Worm (Caenorhabditis elegans) whole organism, young adult: ENCODE measurements around the gene Y38F1A.7.
"Not testable (repeated sequence)": the region's sequence is repeated elsewhere in the genome, so short reads cannot be mapped to it uniquely, and the experiment has no call there.

Source experiments
- cebp-2 ChIP-seq: fragments of 200-800 bp; sonication (Bioruptor generic); IDR thresholded peaks from 2 replicates; pipeline ENCODE4 v1.3.6; 2022; ENCODE audit warnings: missing genetic modification characterization, missing compliant biosample characterization
- nfya-1 ChIP-seq: sonication (generic microtip); optimal IDR thresholded peaks from 2 replicates; lab custom pipeline; 2017; ENCODE audit warnings: antibody characterized with exemption, missing compliant biosample characterization, missing genetic modification characterization, borderline replicate concordance; ENCODE audit not compliant: insufficient read depth
- snpc-4 ChIP-seq, 5 experiments: fragments of 150-350 bp in 1 of 5; sonication (generic microtip) in 4 of 5; optimal IDR thresholded peaks; 2 replicates each; lab custom pipeline; 2014 to 2018; ENCODE audit warnings: missing genetic modification characterization in 5 of 5, missing biosample characterization in 3 of 5, antibody characterized with exemption in 2 of 5, mild to moderate bottlenecking in 2 of 5, missing compliant biosample characterization in 2 of 5, missing genotype in 2 of 5, moderate library complexity in 2 of 5, missing genetic modification reagents in 1 of 5
- xnd-1 ChIP-seq: sonication (generic microtip); optimal IDR thresholded peaks from 2 replicates; lab custom pipeline; 2016; ENCODE audit warnings: missing genotype, missing genetic modification reagents, missing genetic modification characterization, missing compliant biosample characterization
- zim-3 ChIP-seq: sonication (generic microtip); optimal IDR thresholded peaks from 2 replicates; lab custom pipeline; 2017; ENCODE audit warnings: mild to moderate bottlenecking, missing genetic modification characterization, moderate library complexity, missing compliant biosample characterization

ce11 chrII:13031649-13032191, 34.1 kb upstream of the Y38F1A.7 start, which contains the start of gene F18A11.2:
- not testable (repeated sequence) for TF ChIP-seq xnd-1; nfya-1 (tag; lab: Kevin White, UChicago); cebp-2 (GFP tag; lab: Robert Waterston, UW); snpc-4 (GFP tag; optimal IDR thresholded peaks at IDR 0.05; lab: Kevin White, UChicago); snpc-4 (tag; optimal IDR thresholded peaks at IDR 0.05; lab: Kevin White, UChicago); zim-3 (tag; lab: Kevin White, UChicago)
